Worm (Caenorhabditis elegans): ENCODE measurements around the gene F47C12.6.

The F47C12.6 gene

ce11 chrIV:4019836-4020235 is 26.6 kb upstream of the F47C12.6 start (continued):
- TF ChIP-seq duxl-1 (tag; optimal IDR thresholded peaks at IDR 0.05; ENCODE audit: poor library complexity): no peak
- TF ChIP-seq Y5F2A.4 (GFP tag; optimal IDR thresholded peaks at IDR 0.05): no peak
- TF ChIP-seq vab-7 (GFP tag; IDR thresholded peaks at IDR 0.05): no peak
- TF ChIP-seq nhr-42 (GFP tag; IDR thresholded peaks at IDR 0.05): no peak
- 0 out of 2 replicates have a peak, but pooled peaks have one; percentile 34 for TF ChIP-seq saeg-2 (GFP tag; IDR thresholded peaks at IDR 0.05)
- TF ChIP-seq lin-29 (GFP tag; IDR thresholded peaks at IDR 0.05): no peak
- no peak for TF ChIP-seq unc-62 (GFP tag; optimal IDR thresholded peaks at IDR 0.05 in 1 of 2)
- no peak for TF ChIP-seq unc-62 (tag; optimal IDR thresholded peaks at IDR 0.05)
- TF ChIP-seq aha-1 (tag): peak; percentile 99
- TF ChIP-seq ceh-20 (GFP tag; IDR thresholded peaks at IDR 0.05): peak; percentile 44; the same call in 1 of the 2 replicates
- no peak for TF ChIP-seq madf-5 (GFP tag; IDR thresholded peaks at IDR 0.05)
- no peak for TF ChIP-seq snpc-4 (tag; optimal IDR thresholded peaks at IDR 0.05)
- no peak for TF ChIP-seq daf-12 (tag; optimal IDR thresholded peaks at IDR 0.05)
- TF ChIP-seq dmd-6 (GFP tag; IDR thresholded peaks at IDR 0.05): peak; percentile 75
- TF ChIP-seq ama-1 (optimal IDR thresholded peaks at IDR 0.05): peak; percentile 9
- TF ChIP-seq dmd-8 (GFP tag; IDR thresholded peaks at IDR 0.05): no peak
- no peak for TF ChIP-seq R02D3.7 (tag; optimal IDR thresholded peaks at IDR 0.05)
- TF ChIP-seq nhr-10 (tag; optimal IDR thresholded peaks at IDR 0.05): peak; percentile 33
- no peak for TF ChIP-seq lin-39 (tag; optimal IDR thresholded peaks at IDR 0.05)
- TF ChIP-seq hif-1 (tag; optimal IDR thresholded peaks at IDR 0.05): peak in 1 of 2 experiments; percentile 81
- no peak for TF ChIP-seq daf-16 (GFP tag; optimal IDR thresholded peaks at IDR 0.05)
- peak; percentile 20 for TF ChIP-seq daf-16 (tag; optimal IDR thresholded peaks at IDR 0.05)
- no peak for TF ChIP-seq aly-2 (tag; optimal IDR thresholded peaks at IDR 0.05)
- TF ChIP-seq egl-43 (GFP tag; IDR thresholded peaks at IDR 0.05): 0 out of 2 replicates have a peak, but pooled peaks have one; percentile 41
- TF ChIP-seq mes-2 (tag; optimal IDR thresholded peaks at IDR 0.05; ENCODE audit: poor library complexity, severe bottlenecking): peak; percentile 38
- TF ChIP-seq lin-13 (GFP tag; optimal IDR thresholded peaks at IDR 0.05): peak; percentile 45
- TF ChIP-seq spr-1 (tag; optimal IDR thresholded peaks at IDR 0.05): peak; percentile 41
- no peak for TF ChIP-seq Y75B8A.6 (GFP tag; IDR thresholded peaks at IDR 0.05)
- peak; percentile 46 for TF ChIP-seq ces-1 (GFP tag; optimal IDR thresholded peaks at IDR 0.05)
- no peak for TF ChIP-seq F44E2.7 (GFP tag; IDR thresholded peaks at IDR 0.05)
- peak; percentile 81; the same call in 1 of the 2 replicates for TF ChIP-seq ctbp-1 (GFP tag; IDR thresholded peaks at IDR 0.05)
- TF ChIP-seq nhr-28 (tag; optimal IDR thresholded peaks at IDR 0.05): peak; percentile 71
- TF ChIP-seq snpc-1.2 (GFP tag; IDR thresholded peaks at IDR 0.05): no peak
- peak; percentile 48 for TF ChIP-seq nhr-6 (tag; optimal IDR thresholded peaks at IDR 0.05)
- no peak for TF ChIP-seq lim-7 (GFP tag; IDR thresholded peaks at IDR 0.05)
- peak; percentile 46 to 94 for TF ChIP-seq mdl-1 (tag; optimal IDR thresholded peaks at IDR 0.05)
- no peak for TF ChIP-seq egl-27 (tag; optimal IDR thresholded peaks at IDR 0.05)
- no peak for TF ChIP-seq ZK337.2 (GFP tag; IDR thresholded peaks at IDR 0.05)
- TF ChIP-seq T26A8.4 (GFP tag; IDR thresholded peaks at IDR 0.05): no peak
- TF ChIP-seq arid-1 (GFP tag; conservative IDR thresholded peaks at IDR 0.05): no peak
- TF ChIP-seq ceh-82 (tag; optimal IDR thresholded peaks at IDR 0.05): no peak
- no peak for TF ChIP-seq tag-97 (GFP tag; IDR thresholded peaks at IDR 0.05)
- no peak for TF ChIP-seq pqm-1 (tag; optimal IDR thresholded peaks at IDR 0.05)
- TF ChIP-seq F26F4.8 (GFP tag; conservative IDR thresholded peaks at IDR 0.05): no peak
- no peak for TF ChIP-seq hlh-30 (tag; optimal IDR thresholded peaks at IDR 0.05; ENCODE audit: insufficient read depth)
- no peak for TF ChIP-seq ceh-32 (tag; optimal IDR thresholded peaks at IDR 0.05; ENCODE audit: poor library complexity)
- no peak for TF ChIP-seq ztf-11 (tag; optimal IDR thresholded peaks at IDR 0.05)
- no peak for TF ChIP-seq skn-1 (tag; optimal IDR thresholded peaks at IDR 0.05)
- peak; percentile 44 for TF ChIP-seq nhr-48 (tag; optimal IDR thresholded peaks at IDR 0.05)
- no peak for TF ChIP-seq ceh-44 (GFP tag; IDR thresholded peaks at IDR 0.05)
- no peak for TF ChIP-seq D1046.2 (GFP tag; IDR thresholded peaks at IDR 0.05)
- no peak for TF ChIP-seq lir-3 (tag; optimal IDR thresholded peaks at IDR 0.05)
- peak; percentile 67 for TF ChIP-seq nhr-77 (tag; optimal IDR thresholded peaks at IDR 0.05)
